Worm (Caenorhabditis elegans) whole organism, young adult: ENCODE measurements around the gene nphp-4.

Experiments used
- F52B5.7 ChIP-seq: sonication (generic microtip); optimal IDR thresholded peaks from 2 replicates; lab custom pipeline; 2016; ENCODE audit warnings: mild to moderate bottlenecking, missing genetic modification characterization, missing compliant biosample characterization
- ceh-40 ChIP-seq: fragments of 200-800 bp; sonication (Bioruptor generic); IDR thresholded peaks from 2 replicates; pipeline ENCODE4 v1.3.6; 2022; ENCODE audit warnings: missing genetic modification characterization, missing compliant biosample characterization

DNA sequence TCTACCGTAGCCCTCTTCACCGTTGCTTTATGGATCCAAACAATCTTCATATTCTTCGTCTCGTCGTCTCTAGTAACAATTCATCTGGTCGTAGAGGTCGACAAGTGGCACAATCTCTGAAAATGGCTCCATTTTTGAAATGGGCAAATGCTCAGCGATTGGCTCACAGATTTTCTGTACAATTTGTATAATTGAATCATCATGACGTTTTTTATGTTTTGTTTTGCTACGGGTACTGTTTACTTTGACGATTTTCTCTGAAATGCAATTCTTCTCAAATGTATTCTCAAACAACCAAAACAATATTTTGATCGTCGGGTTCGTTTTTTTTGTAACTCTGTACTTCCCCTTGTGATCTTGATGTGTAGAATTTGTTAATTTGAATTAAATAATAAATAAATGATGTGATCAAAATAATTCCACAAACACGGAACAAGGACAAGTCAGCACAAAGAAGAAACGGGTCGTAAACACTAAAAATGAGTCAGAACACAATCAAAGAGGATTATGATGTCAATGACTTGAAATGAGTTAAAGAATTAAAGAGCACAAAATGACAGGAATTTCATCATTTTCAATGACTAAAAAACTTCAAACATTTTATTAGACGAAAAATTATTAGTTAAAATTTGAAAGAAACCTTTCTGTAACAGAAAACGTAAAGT is 18.5 kb upstream of the nphp-4 start:
- TF ChIP-seq ceh-40 (GFP tag; lab: Robert Waterston, UW) (no peak), F52B5.7 (tag; lab: Kevin White, UChicago) (no peak)
